Worm (Caenorhabditis elegans) whole organism, mixed stage, embryonic: Measurements from ENCODE around the gene atg-18.

Experiments used
- M03D4.4 ChIP-seq: sonication (generic microtip); optimal IDR thresholded peaks from 2 replicates; lab custom pipeline; 2017; ENCODE audit warnings: mild to moderate bottlenecking, missing genetic modification characterization, missing compliant biosample characterization
- bed-3 ChIP-seq: fragments of 200-800 bp; sonication (Bioruptor generic); optimal IDR thresholded peaks from 3 replicates; lab custom pipeline; 2018; ENCODE audit warnings: mild to moderate bottlenecking, missing genetic modification characterization, moderate library complexity, missing compliant biosample characterization
- blmp-1 ChIP-seq: fragments of 150-350 bp; optimal IDR thresholded peaks from 2 replicates; lab custom pipeline; 2014; ENCODE audit warnings: missing biosample characterization, missing genetic modification characterization
- hlh-1 ChIP-seq: fragments of 150-350 bp; optimal IDR thresholded peaks from 2 replicates; lab custom pipeline; 2014; ENCODE audit warnings: missing biosample characterization, missing genetic modification reagents, missing genetic modification characterization
- lsy-2 ChIP-seq: fragments of 150-350 bp; optimal IDR thresholded peaks from 2 replicates; lab custom pipeline; 2014; ENCODE audit warnings: missing biosample characterization, missing genetic modification characterization
- nhr-237 ChIP-seq: fragments of 150-350 bp; optimal IDR thresholded peaks from 2 replicates; lab custom pipeline; 2014; ENCODE audit warnings: missing biosample characterization, missing genetic modification characterization
- pha-4 ChIP-seq: fragments of 150-350 bp; optimal IDR thresholded peaks from 2 replicates; lab custom pipeline; 2018; ENCODE audit warnings: missing biosample characterization, missing genetic modification reagents, missing genetic modification characterization
- snpc-4 ChIP-seq: fragments of 150-350 bp; optimal IDR thresholded peaks from 2 replicates; lab custom pipeline; 2014; ENCODE audit warnings: missing biosample characterization, missing genetic modification characterization
- unc-39 ChIP-seq: fragments of 150-350 bp; optimal IDR thresholded peaks from 2 replicates; lab custom pipeline; 2014; ENCODE audit warnings: missing biosample characterization, missing genetic modification characterization
- ztf-11 ChIP-seq: fragments of 150-350 bp; optimal IDR thresholded peaks from 2 replicates; lab custom pipeline; 2014; ENCODE audit warnings: missing biosample characterization, missing genetic modification characterization

DNA sequence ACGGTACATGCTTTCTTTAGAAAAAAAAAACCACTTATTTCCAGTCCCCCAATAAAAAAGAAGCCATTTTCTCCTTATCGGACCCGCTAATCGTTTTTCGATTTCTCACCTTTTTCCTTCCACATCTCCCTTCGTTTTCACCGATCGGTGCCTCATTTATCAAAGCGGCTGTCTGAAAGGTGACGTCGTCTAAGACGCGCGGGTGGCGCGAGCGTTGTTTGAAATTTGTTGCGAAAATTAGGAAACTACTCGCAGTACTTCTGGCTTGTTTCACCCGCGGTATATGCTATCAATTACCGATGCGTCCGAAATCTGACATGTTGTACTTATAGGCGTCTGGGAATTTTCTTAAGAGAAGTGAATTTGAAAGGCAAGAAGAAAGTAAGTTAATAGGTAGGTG, 21.1 kb upstream of the atg-18 start:
- TF ChIP-seq M03D4.4 (tag; lab: Kevin White, UChicago) (no peak), pha-4 (tag; lab: Kevin White, UChicago) (no peak), hlh-1 (no peak), snpc-4 (tag; lab: Kevin White, UChicago) (no peak), nhr-237 (tag; lab: Kevin White, UChicago) (no peak), ztf-11 (tag; lab: Kevin White, UChicago) (no peak), blmp-1 (no peak), unc-39 (tag; lab: Kevin White, UChicago) (no peak), bed-3 (no peak), lsy-2 (tag; lab: Kevin White, UChicago) (no peak)
